Worm (Caenorhabditis elegans): ENCODE measurements around the gene msp-78.

msp-78 gene

DNA sequence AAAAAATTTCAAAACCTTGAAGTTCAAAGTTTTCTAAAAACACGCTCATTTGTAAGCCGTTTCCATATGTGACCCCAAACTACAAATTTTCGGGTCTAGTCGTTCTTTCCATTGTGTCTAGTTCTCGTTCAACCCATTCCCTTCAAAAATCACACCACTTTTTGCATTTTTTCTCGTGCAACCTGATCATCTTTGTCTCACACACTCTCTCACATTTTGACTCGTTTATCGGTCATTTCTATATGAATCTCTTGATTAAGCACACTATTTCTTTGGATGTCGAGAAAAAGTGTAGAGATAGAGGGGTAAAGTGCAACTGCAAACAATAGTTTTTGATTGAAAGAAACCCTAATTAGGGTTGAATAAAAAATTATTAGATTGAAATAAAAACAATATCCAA lies 33.7 kb downstream of the msp-78 start:
- no peak for TF ChIP-seq elt-1 (tag; optimal IDR thresholded peaks at IDR 0.05)
- no peak for TF ChIP-seq ama-1 (optimal IDR thresholded peaks at IDR 0.05)
- no peak for TF ChIP-seq ZK546.5 (tag; optimal IDR thresholded peaks at IDR 0.05)
- TF ChIP-seq mbf-1 (tag; optimal IDR thresholded peaks at IDR 0.05), result no peak
- TF ChIP-seq C34F6.9 (tag; optimal IDR thresholded peaks at IDR 0.05), result peak; percentile 58
- peak in 1 of 2 experiments; percentile 28 for TF ChIP-seq mdl-1 (tag; optimal IDR thresholded peaks at IDR 0.05)
- no peak for TF ChIP-seq skn-1 (tag; optimal IDR thresholded peaks at IDR 0.05)
- no peak for TF ChIP-seq aly-2 (tag; optimal IDR thresholded peaks at IDR 0.05)
- TF ChIP-seq sma-9 (GFP tag; optimal IDR thresholded peaks at IDR 0.05), result peak; percentile 88
- TF ChIP-seq sma-9 (tag; optimal IDR thresholded peaks at IDR 0.05), result no peak
- TF ChIP-seq dmd-4 (tag; optimal IDR thresholded peaks at IDR 0.05), result no peak
- TF ChIP-seq ceh-16 (tag; optimal IDR thresholded peaks at IDR 0.05), result no peak
- no peak for TF ChIP-seq ztf-11 (tag; optimal IDR thresholded peaks at IDR 0.05)
- peak; percentile 9 for TF ChIP-seq nhr-21 (tag; optimal IDR thresholded peaks at IDR 0.05)
- TF ChIP-seq nhr-23 (tag; optimal IDR thresholded peaks at IDR 0.05), result no peak
- TF ChIP-seq nhr-12 (tag; optimal IDR thresholded peaks at IDR 0.05), result no peak
- TF ChIP-seq Y55F3AM.14 (GFP tag; optimal IDR thresholded peaks at IDR 0.05), result no peak
- no peak for TF ChIP-seq unc-55 (GFP tag; optimal IDR thresholded peaks at IDR 0.05)
- peak; percentile 79 for TF ChIP-seq F13H6.1 (tag; optimal IDR thresholded peaks at IDR 0.05)
- no peak for TF ChIP-seq zag-1 (tag; optimal IDR thresholded peaks at IDR 0.05)
- TF ChIP-seq fos-1 (tag; optimal IDR thresholded peaks at IDR 0.05), result peak; percentile 85
- peak; percentile 52 for TF ChIP-seq gmeb-1 (tag; optimal IDR thresholded peaks at IDR 0.05)
- TF ChIP-seq ztf-4 (tag; optimal IDR thresholded peaks at IDR 0.05), result no peak
- TF ChIP-seq crh-2 (tag; optimal IDR thresholded peaks at IDR 0.05), result peak; percentile 81
- no peak for TF ChIP-seq nhr-10 (tag; optimal IDR thresholded peaks at IDR 0.05)
- no peak for TF ChIP-seq lin-11 (tag; optimal IDR thresholded peaks at IDR 0.05)
- no peak for TF ChIP-seq unc-62 (GFP tag; optimal IDR thresholded peaks at IDR 0.05)
- TF ChIP-seq lin-13 (GFP tag; optimal IDR thresholded peaks at IDR 0.05), result peak; percentile 51
- TF ChIP-seq lsy-2 (tag; optimal IDR thresholded peaks at IDR 0.05), result peak in 1 of 2 experiments; percentile 67
- TF ChIP-seq snpc-4 (tag; optimal IDR thresholded peaks at IDR 0.05), result no peak
- peak; percentile 8 for TF ChIP-seq nhr-6 (tag; optimal IDR thresholded peaks at IDR 0.05)
- TF ChIP-seq nhr-129 (tag; optimal IDR thresholded peaks at IDR 0.05), result peak; percentile 62
- TF ChIP-seq nhr-237 (tag; optimal IDR thresholded peaks at IDR 0.05), result no peak
- no peak for TF ChIP-seq nhr-11 (tag; optimal IDR thresholded peaks at IDR 0.05)
- no peak for TF ChIP-seq ztf-1 (GFP tag; conservative IDR thresholded peaks at IDR 0.05)
- no peak for TF ChIP-seq sem-4 (tag; optimal IDR thresholded peaks at IDR 0.05)
- no peak for TF ChIP-seq peb-1 (tag; optimal IDR thresholded peaks at IDR 0.05)
- TF ChIP-seq sma-3 (GFP tag; optimal IDR thresholded peaks at IDR 0.05), result peak; percentile 60
- TF ChIP-seq R02D3.7 (tag; optimal IDR thresholded peaks at IDR 0.05), result no peak
- peak; percentile 65 for TF ChIP-seq nhr-25 (tag; optimal IDR thresholded peaks at IDR 0.05)
- TF ChIP-seq mab-5 (tag; optimal IDR thresholded peaks at IDR 0.05), result peak; percentile 16
- peak; percentile 22 for TF ChIP-seq egl-27 (tag; optimal IDR thresholded peaks at IDR 0.05)
- TF ChIP-seq unc-39 (tag; optimal IDR thresholded peaks at IDR 0.05), result no peak
- no peak for TF ChIP-seq elt-3 (tag; optimal IDR thresholded peaks at IDR 0.05)
- no peak for TF ChIP-seq ceh-82 (tag; optimal IDR thresholded peaks at IDR 0.05)
- TF ChIP-seq blmp-1 (tag; optimal IDR thresholded peaks at IDR 0.05; ENCODE audit: insufficient read depth), result peak; percentile 37
- TF ChIP-seq alr-1 (tag; optimal IDR thresholded peaks at IDR 0.05), result no peak
- no peak for TF ChIP-seq nhr-77 (tag; optimal IDR thresholded peaks at IDR 0.05)
- TF ChIP-seq lin-39 (tag; optimal IDR thresholded peaks at IDR 0.05), result no peak
